Fruit fly (Drosophila melanogaster) whole organism, embryonic: ENCODE measurements around the gene Rbp6.

ENCODE experiments used
- ATbp ChIP-seq: fragments of 200-800 bp; sonication (Bioruptor generic); optimal IDR thresholded peaks from 2 replicates; lab custom pipeline; 2017; ENCODE audit warnings: missing biosample characterization, mild to moderate bottlenecking, missing genetic modification characterization, missing genetic modification reagents
- Bdp1 ChIP-seq: fragments of 200-800 bp; sonication (Bioruptor generic); optimal IDR thresholded peaks from 3 replicates; lab custom pipeline; 2016; ENCODE audit warnings: missing biosample characterization, missing genetic modification characterization
- CG10321 ChIP-seq: fragments of 200-800 bp; sonication (Bioruptor generic); IDR thresholded peaks from 2 replicates; pipeline ENCODE4 v1.3.6; 2022; ENCODE audit warnings: missing biosample characterization, missing genetic modification characterization
- CG10462 ChIP-seq: fragments of 200-800 bp; sonication (Bioruptor generic); optimal IDR thresholded peaks from 2 replicates; lab custom pipeline; 2016; ENCODE audit warnings: missing biosample characterization, missing genetic modification characterization
- CG11247 ChIP-seq: fragments of 200-800 bp; sonication (Bioruptor generic); IDR thresholded peaks from 2 replicates; pipeline ENCODE4 v1.3.6; 2022; ENCODE audit warnings: missing biosample characterization, missing genetic modification characterization
- CG11723 ChIP-seq: fragments of 200-800 bp; sonication (Bioruptor generic); optimal IDR thresholded peaks from 2 replicates; lab custom pipeline; 2017; ENCODE audit warnings: missing biosample characterization, mild to moderate bottlenecking, missing genetic modification characterization
- CG1233 ChIP-seq: fragments of 200-800 bp; sonication (Bioruptor generic); optimal IDR thresholded peaks from 4 replicates; lab custom pipeline; 2018; ENCODE audit warnings: missing biosample characterization, mild to moderate bottlenecking, missing genetic modification characterization
- CG13287 ChIP-seq: fragments of 200-800 bp; sonication (Bioruptor generic); IDR thresholded peaks from 2 replicates; pipeline ENCODE4 v1.3.6; 2022; ENCODE audit warnings: missing biosample characterization, missing genetic modification characterization; ENCODE audit not compliant: partially characterized antibody
- CG18011 ChIP-seq: fragments of 200-800 bp; sonication (Bioruptor generic); optimal IDR thresholded peaks from 2 replicates; lab custom pipeline; 2017; ENCODE audit warnings: missing biosample characterization, missing genetic modification characterization, mild to moderate bottlenecking, moderate library complexity, missing genotype
- CG18619 ChIP-seq: fragments of 200-800 bp; sonication (Bioruptor generic); optimal IDR thresholded peaks from 3 replicates; lab custom pipeline; 2017; ENCODE audit warnings: missing biosample characterization, mild to moderate bottlenecking, missing genetic modification characterization
- CG4282 ChIP-seq: fragments of 200-800 bp; sonication (Bioruptor generic); optimal IDR thresholded peaks from 2 replicates; lab custom pipeline; 2016; ENCODE audit warnings: missing biosample characterization, missing genetic modification characterization
- CG7357 ChIP-seq: fragments of 200-800 bp; sonication (Bioruptor generic); IDR thresholded peaks from 3 replicates; pipeline ENCODE4 v1.3.6; 2022; ENCODE audit warnings: missing biosample characterization, missing genetic modification characterization
- CG7928 ChIP-seq: fragments of 200-800 bp; sonication (Bioruptor generic); optimal IDR thresholded peaks from 2 replicates; lab custom pipeline; 2017; ENCODE audit warnings: missing biosample characterization, mild to moderate bottlenecking, missing genetic modification characterization
- CG8359 ChIP-seq: fragments of 200-800 bp; sonication (Bioruptor generic); optimal IDR thresholded peaks from 2 replicates; lab custom pipeline; 2017; ENCODE audit warnings: missing biosample characterization, mild to moderate bottlenecking, missing genetic modification characterization, borderline replicate concordance
- CG9437 ChIP-seq: fragments of 200-800 bp; sonication (Bioruptor generic); optimal IDR thresholded peaks from 2 replicates; lab custom pipeline; 2018; ENCODE audit warnings: missing biosample characterization, mild to moderate bottlenecking, missing genetic modification characterization
- Dbx ChIP-seq: fragments of 200-800 bp; sonication (Bioruptor generic); IDR thresholded peaks from 3 replicates; pipeline ENCODE4 v1.3.6; 2022; ENCODE audit warnings: missing biosample characterization, missing genetic modification characterization
- E2f2 ChIP-seq: fragments of 200-800 bp; sonication (Bioruptor generic); IDR thresholded peaks from 2 replicates; pipeline ENCODE4 v1.3.6; 2022; ENCODE audit warnings: missing biosample characterization, missing genetic modification characterization
- HLHmδ ChIP-seq: fragments of 200-800 bp; sonication (Bioruptor generic); optimal IDR thresholded peaks from 2 replicates; lab custom pipeline; 2018; ENCODE audit warnings: missing biosample characterization, mild to moderate bottlenecking, missing genetic modification characterization, moderate library complexity
- Hr39 ChIP-seq: fragments of >200 bp; optimal IDR thresholded peaks from 2 replicates; lab custom pipeline; 2017
- Max ChIP-seq: fragments of 200-800 bp; sonication (Bioruptor generic); optimal IDR thresholded peaks from 2 replicates; lab custom pipeline; 2016; ENCODE audit warnings: missing biosample characterization, mild to moderate bottlenecking, missing genetic modification characterization
- Mes4 ChIP-seq: fragments of 200-800 bp; sonication (Bioruptor generic); optimal IDR thresholded peaks from 2 replicates; lab custom pipeline; 2016; ENCODE audit warnings: missing biosample characterization, missing genetic modification characterization
- NfI ChIP-seq: fragments of 200-800 bp; sonication (Bioruptor generic); optimal IDR thresholded peaks from 3 replicates; lab custom pipeline; 2018; ENCODE audit warnings: missing biosample characterization, mild to moderate bottlenecking, missing genetic modification characterization, moderate library complexity
- Poxn ChIP-seq: fragments of 200-800 bp; sonication (Bioruptor generic); IDR thresholded peaks from 2 replicates; pipeline ENCODE4 v1.3.6; 2022; ENCODE audit warnings: missing biosample characterization, missing genetic modification characterization
- Sry-δ ChIP-seq: fragments of 200-800 bp; sonication (Bioruptor generic); optimal IDR thresholded peaks from 2 replicates; lab custom pipeline; 2016; ENCODE audit warnings: missing biosample characterization, missing genetic modification characterization
- ash1 ChIP-seq: fragments of 200-800 bp; sonication (Bioruptor generic); optimal IDR thresholded peaks from 2 replicates; lab custom pipeline; 2018; ENCODE audit warnings: missing biosample characterization, mild to moderate bottlenecking, missing genetic modification characterization
- bab2 ChIP-seq: fragments of 200-800 bp; sonication (Bioruptor generic); optimal IDR thresholded peaks from 2 replicates; lab custom pipeline; 2016; ENCODE audit warnings: missing biosample characterization, missing genetic modification characterization
- chm ChIP-seq: fragments of 200-800 bp; sonication (Bioruptor generic); IDR thresholded peaks from 2 replicates; pipeline ENCODE4 v1.3.6; 2022; ENCODE audit warnings: missing biosample characterization, missing genetic modification characterization
- emc ChIP-seq: fragments of 200-800 bp; sonication (Bioruptor generic); optimal IDR thresholded peaks from 2 replicates; lab custom pipeline; 2016; ENCODE audit warnings: missing biosample characterization, missing genetic modification characterization
- eyg ChIP-seq: fragments of 200-800 bp; sonication (Bioruptor generic); optimal IDR thresholded peaks from 3 replicates; lab custom pipeline; 2016; ENCODE audit warnings: missing biosample characterization, missing genetic modification characterization
- fd64A ChIP-seq: fragments of 200-800 bp; sonication (Bioruptor generic); optimal IDR thresholded peaks from 3 replicates; lab custom pipeline; 2018; ENCODE audit warnings: missing biosample characterization, mild to moderate bottlenecking, missing genetic modification characterization
- fd96Cb ChIP-seq: fragments of 200-800 bp; sonication (Bioruptor generic); optimal IDR thresholded peaks from 2 replicates; lab custom pipeline; 2018; ENCODE audit warnings: missing biosample characterization, mild to moderate bottlenecking, missing genetic modification characterization, moderate library complexity
- grn ChIP-seq: fragments of 200-800 bp; sonication (Bioruptor generic); optimal IDR thresholded peaks from 3 replicates; lab custom pipeline; 2017; ENCODE audit warnings: missing biosample characterization, missing genetic modification characterization
- gsb-n ChIP-seq: fragments of 200-800 bp; sonication (Bioruptor generic); optimal IDR thresholded peaks from 3 replicates; lab custom pipeline; 2018; ENCODE audit warnings: missing biosample characterization, mild to moderate bottlenecking, missing genetic modification characterization
- inv ChIP-seq: fragments of 200-800 bp; sonication (Bioruptor generic); IDR thresholded peaks from 2 replicates; pipeline ENCODE4 v1.3.6; 2022; ENCODE audit warnings: missing biosample characterization, missing genetic modification characterization; ENCODE audit not compliant: partially characterized antibody
- jigr1 ChIP-seq: fragments of 200-800 bp; sonication (Bioruptor generic); IDR thresholded peaks from 3 replicates; pipeline ENCODE4 v1.3.6; 2022; ENCODE audit warnings: missing biosample characterization, missing genetic modification characterization
- jing ChIP-seq: fragments of 200-800 bp; sonication (Bioruptor generic); optimal IDR thresholded peaks from 2 replicates; lab custom pipeline; 2018; ENCODE audit warnings: missing biosample characterization, mild to moderate bottlenecking, missing genetic modification characterization
- knrl ChIP-seq: fragments of 200-800 bp; sonication (Bioruptor generic); IDR thresholded peaks from 3 replicates; pipeline ENCODE4 v1.3.6; 2022; ENCODE audit warnings: missing biosample characterization, missing genetic modification characterization; ENCODE audit not compliant: partially characterized antibody
- lov ChIP-seq, 2 experiments: fragments of 200-800 bp in 1 of 2; fragments of >200 bp in 1 of 2; sonication (Bioruptor generic) in 1 of 2; IDR thresholded peaks in 1 of 2; optimal IDR thresholded peaks in 1 of 2; 2 replicates in 1 of 2; 3 replicates in 1 of 2; pipeline versions ENCODE4 v1.3.6 to Lab custom; 2017 to 2022; ENCODE audit warnings: missing biosample characterization in 1 of 2, missing genetic modification characterization in 1 of 2
- mam ChIP-seq: fragments of 200-800 bp; sonication (Bioruptor generic); optimal IDR thresholded peaks from 3 replicates; lab custom pipeline; 2016; ENCODE audit warnings: missing biosample characterization, missing genetic modification characterization
- nau ChIP-seq: fragments of 200-800 bp; sonication (Bioruptor generic); optimal IDR thresholded peaks from 3 replicates; lab custom pipeline; 2017; ENCODE audit warnings: missing biosample characterization, mild to moderate bottlenecking, missing genetic modification characterization, missing genetic modification reagents
- pnt ChIP-seq: fragments of 200-800 bp; sonication (Bioruptor generic); optimal IDR thresholded peaks from 3 replicates; lab custom pipeline; 2016; ENCODE audit warnings: missing biosample characterization, missing genetic modification characterization
- shn ChIP-seq: fragments of 200-800 bp; sonication (Bioruptor generic); optimal IDR thresholded peaks from 3 replicates; lab custom pipeline; 2016; ENCODE audit warnings: missing biosample characterization, missing genetic modification characterization
- sna ChIP-seq: fragments of 200-800 bp; sonication (Bioruptor generic); IDR thresholded peaks from 2 replicates; pipeline ENCODE4 v1.3.6; 2022; ENCODE audit warnings: missing biosample characterization, missing genetic modification characterization; ENCODE audit not compliant: partially characterized antibody
- sr ChIP-seq: fragments of 200-800 bp; sonication (Bioruptor generic); IDR thresholded peaks from 3 replicates; pipeline ENCODE4 v1.3.6; 2022; ENCODE audit warnings: missing biosample characterization, missing genetic modification characterization
- ttk ChIP-seq: fragments of 200-800 bp; sonication (Bioruptor generic); IDR thresholded peaks from 2 replicates; pipeline ENCODE4 v2.1.2; 2022; ENCODE audit warnings: missing biosample characterization, missing genetic modification characterization
- tup ChIP-seq: fragments of 200-800 bp; sonication (Bioruptor generic); optimal IDR thresholded peaks from 2 replicates; lab custom pipeline; 2016; ENCODE audit warnings: missing biosample characterization, mild to moderate bottlenecking, missing genetic modification characterization, moderate library complexity
- twi ChIP-seq: fragments of 200-800 bp; optimal IDR thresholded peaks from 2 replicates; lab custom pipeline; 2019; ENCODE audit warnings: missing biosample characterization, mild to moderate bottlenecking, missing genetic modification characterization, moderate library complexity
- tx ChIP-seq: fragments of 200-800 bp; sonication (Bioruptor generic); optimal IDR thresholded peaks from 2 replicates; lab custom pipeline; 2016; ENCODE audit warnings: missing biosample characterization, missing genetic modification characterization
- vfl ChIP-seq: fragments of 200-800 bp; sonication (Bioruptor generic); optimal IDR thresholded peaks from 2 replicates; lab custom pipeline; 2016; ENCODE audit warnings: missing biosample characterization, missing genetic modification characterization
- wdn ChIP-seq: fragments of 200-800 bp; sonication (Bioruptor generic); IDR thresholded peaks from 2 replicates; pipeline ENCODE4 v1.3.6; 2022; ENCODE audit warnings: missing biosample characterization, missing genetic modification characterization
- zen2 ChIP-seq: fragments of 200-800 bp; sonication (Bioruptor generic); IDR thresholded peaks from 3 replicates; pipeline ENCODE4 v1.3.6; 2022; ENCODE audit warnings: missing biosample characterization, missing genetic modification characterization; ENCODE audit not compliant: partially characterized antibody

The Rbp6 gene

DNA sequence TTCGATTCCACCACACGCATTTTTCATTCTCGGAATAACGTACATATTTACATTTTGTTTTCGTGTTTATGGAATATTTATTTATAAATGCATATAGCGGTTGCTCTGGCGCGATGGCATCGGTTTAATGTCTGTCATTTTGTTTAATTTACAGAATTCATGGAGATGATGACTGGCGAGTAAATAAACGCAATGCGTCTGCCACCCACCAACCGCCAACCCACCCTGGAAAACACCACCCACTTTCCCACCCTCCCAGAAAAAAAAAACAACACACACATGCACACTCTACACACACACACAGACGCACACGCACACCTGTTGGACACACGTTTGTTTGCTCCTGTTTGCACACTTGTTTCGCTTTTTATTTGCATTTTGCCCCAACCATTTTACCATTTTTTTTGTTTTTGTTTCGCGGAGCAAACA is 190.2 kb downstream of the Rbp6 start (continued):
- TF ChIP-seq NfI (no peak), CG4282 (no peak), zen2 (GFP tag; lab: Robert Waterston, UW) (no peak), tup (GFP tag; lab: Kevin White, UChicago) (no peak), wdn (GFP tag; lab: Robert Waterston, UW) (no peak), jigr1 (GFP tag; lab: Robert Waterston, UW) (no peak), CG18619 (GFP tag; lab: Kevin White, UChicago) (peak; percentile 5), grn (no peak), bab2 (GFP tag; lab: Kevin White, UChicago) (no peak), CG7357 (GFP tag; lab: Robert Waterston, UW) (no peak), mam (GFP tag; lab: Kevin White, UChicago) (no peak), nau (GFP tag; lab: Kevin White, UChicago) (peak; percentile 64), knrl (GFP tag; lab: Robert Waterston, UW) (0 out of 3 replicates have a peak, but pooled peaks have one; percentile 8), inv (GFP tag; lab: Robert Waterston, UW) (no peak), vfl (GFP tag; lab: Kevin White, UChicago) (no peak), ash1 (GFP tag; lab: Kevin White, UChicago) (no peak), Poxn (no peak), sna (GFP tag; lab: Robert Waterston, UW) (no peak), tx (GFP tag; lab: Kevin White, UChicago) (no peak), Dbx (GFP tag; lab: Robert Waterston, UW) (no peak), CG10321 (no peak), HLHmδ (GFP tag; lab: Kevin White, UChicago) (no peak), eyg (GFP tag; lab: Kevin White, UChicago) (no peak), CG11247 (GFP tag; lab: Robert Waterston, UW) (0 out of 2 replicates have a peak, but pooled peaks have one; percentile 23), CG11723 (no peak), twi (peak; percentile 43), Bdp1 (no peak), Mes4 (GFP tag; lab: Kevin White, UChicago) (no peak), CG10462 (GFP tag; lab: Kevin White, UChicago) (no peak), CG13287 (GFP tag; lab: Robert Waterston, UW) (no peak), Sry-δ (no peak), gsb-n (tag; lab: Kevin White, UChicago) (peak; percentile 51), fd64A (GFP tag; lab: Kevin White, UChicago) (peak; percentile 85), Max (GFP tag; lab: Kevin White, UChicago) (no peak), CG7928 (no peak), chm (GFP tag; lab: Robert Waterston, UW) (no peak), lov (optimal IDR thresholded peaks at IDR 0.05; lab: Kevin White, UChicago) (no peak), lov (GFP tag; IDR thresholded peaks at IDR 0.05; lab: Robert Waterston, UW) (no peak), jing (GFP tag; lab: Kevin White, UChicago) (no peak), fd96Cb (tag; lab: Kevin White, UChicago) (no peak), ttk (GFP tag; lab: Robert Waterston, UW) (no peak), pnt (GFP tag; lab: Kevin White, UChicago) (no peak), CG1233 (GFP tag; lab: Kevin White, UChicago) (no peak), CG8359 (GFP tag; lab: Kevin White, UChicago) (no peak), shn (GFP tag; lab: Kevin White, UChicago) (no peak), CG9437 (GFP tag; lab: Kevin White, UChicago) (no peak), sr (peak; percentile 48; the same call in 2 of the 3 replicates), ATbp (GFP tag; lab: Kevin White, UChicago) (peak; percentile 81), E2f2 (GFP tag; lab: Robert Waterston, UW) (no peak), Hr39 (lab: Kevin White, UChicago) (no peak), CG18011 (GFP tag; lab: Kevin White, UChicago) (no peak), emc (no peak)
